Worm (Caenorhabditis elegans): ENCODE results near the gene Y67H2A.10.

Gene Y67H2A.10

DNA sequence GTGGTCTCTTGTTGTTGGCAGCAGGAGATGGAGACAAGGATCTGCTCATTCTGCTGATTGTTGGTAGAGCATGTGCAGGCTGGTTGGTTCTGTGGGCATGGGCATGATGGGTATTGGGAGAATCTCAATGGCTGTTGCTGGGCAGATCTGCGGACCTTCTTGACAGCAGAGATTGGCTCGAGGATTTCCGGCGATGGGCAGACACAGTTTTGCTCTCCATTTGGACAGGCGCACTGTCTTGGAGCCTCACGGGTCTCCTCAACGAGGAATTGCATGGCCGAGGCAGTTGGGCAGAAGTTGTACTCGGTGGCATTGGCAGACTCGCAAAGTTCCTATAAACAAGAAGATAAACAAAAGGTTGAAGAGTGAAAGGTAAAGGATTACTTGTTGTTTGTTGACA, 41.2 kb upstream of the Y67H2A.10 start:
- TF ChIP-seq C06A6.2 (GFP tag; conservative IDR thresholded peaks at IDR 0.05) (no peak), F10E7.11 (tag; optimal IDR thresholded peaks at IDR 0.05) (no peak), Y56A3A.18 (GFP tag; IDR thresholded peaks at IDR 0.05) (0 out of 2 replicates have a peak, but pooled peaks have one; percentile 43), gei-17 (GFP tag; optimal IDR thresholded peaks at IDR 0.05) (no peak), madf-8 (GFP tag; conservative IDR thresholded peaks at IDR 0.05) (no peak), zfh-2 (GFP tag; conservative IDR thresholded peaks at IDR 0.05) (0 out of 2 replicates have a peak, but pooled peaks have one; percentile 22), let-526 (GFP tag; IDR thresholded peaks at IDR 0.05) (no peak)

ce11 chrIV:13328059-13328458, 38.8 kb upstream of the Y67H2A.10 start, which contains the start of gene far-6:
Gene far-6 (plus strand): TSS chrIV:13328359.
- TF ChIP-seq ets-4 (GFP tag; optimal IDR thresholded peaks at IDR 0.05), result no peak
- no peak for TF ChIP-seq die-1 (tag; optimal IDR thresholded peaks at IDR 0.05)
- no peak for TF ChIP-seq madf-6 (GFP tag; IDR thresholded peaks at IDR 0.05)
- TF ChIP-seq Y56A3A.18 (GFP tag; IDR thresholded peaks at IDR 0.05), result no peak
- TF ChIP-seq ccch-3 (GFP tag; optimal IDR thresholded peaks at IDR 0.05), result no peak
- no peak for TF ChIP-seq nhr-179 (tag; optimal IDR thresholded peaks at IDR 0.05)
- no peak for TF ChIP-seq lsl-1 (GFP tag; optimal IDR thresholded peaks at IDR 0.05)
- TF ChIP-seq nfyb-1 (GFP tag; IDR thresholded peaks at IDR 0.05), result no peak
- TF ChIP-seq mcd-1 (GFP tag; IDR thresholded peaks at IDR 0.05), result no peak
- TF ChIP-seq C17E4.6 (GFP tag; IDR thresholded peaks at IDR 0.05), result no peak

DNA sequence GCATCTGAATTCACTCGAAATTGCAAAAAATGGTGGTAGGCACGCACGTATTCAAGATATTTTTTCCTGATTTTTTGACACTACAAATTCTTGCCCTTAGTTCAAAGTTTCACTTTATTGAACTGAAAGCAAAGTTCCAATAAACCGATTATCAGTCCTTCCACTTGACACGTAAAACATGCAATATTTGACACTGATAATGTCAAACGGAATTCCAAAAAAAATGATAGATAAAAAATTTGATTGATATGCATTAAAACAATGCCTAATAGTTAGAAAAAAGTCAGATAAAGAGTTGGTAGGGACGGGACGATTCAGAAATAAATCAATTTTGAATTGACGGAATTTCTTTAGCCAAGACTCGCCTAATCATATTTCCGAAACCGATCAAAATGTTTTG, 37.8 kb upstream of the Y67H2A.10 start:
- TF ChIP-seq let-607 (tag; optimal IDR thresholded peaks at IDR 0.05) (peak in 1 of 2 experiments; percentile 24), pha-4 (tag; optimal IDR thresholded peaks at IDR 0.05) (peak; percentile 51), pbrm-1 (GFP tag; IDR thresholded peaks at IDR 0.05) (no peak), F33H1.4 (GFP tag; IDR thresholded peaks at IDR 0.05) (no peak), unc-62 (GFP tag; optimal IDR thresholded peaks at IDR 0.05) (peak; percentile 84), nhr-80 (tag; optimal IDR thresholded peaks at IDR 0.05) (peak; percentile 91)

- no peak for TF ChIP-seq nfya-1 (tag; optimal IDR thresholded peaks at IDR 0.05; ENCODE audit: borderline replicate concordance, insufficient read depth)
- peak; percentile 2 for TF ChIP-seq zim-3 (tag; optimal IDR thresholded peaks at IDR 0.05)
- TF ChIP-seq snpc-4 (GFP tag; optimal IDR thresholded peaks at IDR 0.05), result no peak
- no peak for TF ChIP-seq snpc-4 (tag; optimal IDR thresholded peaks at IDR 0.05)
- no peak for TF ChIP-seq ztf-3 (GFP tag; optimal IDR thresholded peaks at IDR 0.05)
- TF ChIP-seq hlh-26 (GFP tag; conservative IDR thresholded peaks at IDR 0.05), result no peak
Observed at ce11 chrIV:13323823-13324359, 34.6 kb upstream of the Y67H2A.10 start, which contains the start of gene fat-2. Gene fat-2 (plus strand): TSS chrIV:13323873.

ce11 chrIV:13322429-13322828, 33.1 kb upstream of the Y67H2A.10 start:
- TF ChIP-seq sea-2 (GFP tag; IDR thresholded peaks at IDR 0.05), result no peak
- peak; percentile 49 for TF ChIP-seq ets-4 (GFP tag; optimal IDR thresholded peaks at IDR 0.05)
- no peak for TF ChIP-seq cebp-2 (GFP tag; IDR thresholded peaks at IDR 0.05)
- TF ChIP-seq snpc-3.4 (tag; optimal IDR thresholded peaks at IDR 0.05), result peak; percentile 26
- peak; percentile 41 for TF ChIP-seq somi-1 (GFP tag; optimal IDR thresholded peaks at IDR 0.05)
- peak; percentile 50; the same call in 1 of the 2 replicates for TF ChIP-seq dox-1 (GFP tag; IDR thresholded peaks at IDR 0.05)
- peak; percentile 60; the same call in 1 of the 2 replicates for TF ChIP-seq Y53G8AR.9 (GFP tag; conservative IDR thresholded peaks at IDR 0.05)
- TF ChIP-seq F10E7.11 (tag; optimal IDR thresholded peaks at IDR 0.05), result no peak
- TF ChIP-seq cebp-1 (GFP tag; IDR thresholded peaks at IDR 0.05), result no peak
- TF ChIP-seq cebp-1 (tag; optimal IDR thresholded peaks at IDR 0.05), result peak; percentile 71
- TF ChIP-seq lin-26 (GFP tag; IDR thresholded peaks at IDR 0.05), result peak; percentile 44; the same call in 1 of the 2 replicates
- peak; percentile 57 for TF ChIP-seq tbp1 (GFP tag; optimal IDR thresholded peaks at IDR 0.05)
- peak; percentile 79 for TF ChIP-seq B0336.3 (GFP tag; IDR thresholded peaks at IDR 0.05)
- TF ChIP-seq nfyb-1 (GFP tag; IDR thresholded peaks at IDR 0.05), result peak; percentile 79
- peak; percentile 52; the same call in 1 of the 2 replicates for TF ChIP-seq Y56A3A.18 (GFP tag; IDR thresholded peaks at IDR 0.05)
- TF ChIP-seq lin-40 (tag; optimal IDR thresholded peaks at IDR 0.05), result peak; percentile 81
- peak; percentile 36; the same call in 1 of the 2 replicates for TF ChIP-seq zfh-2 (GFP tag; conservative IDR thresholded peaks at IDR 0.05)
- TF ChIP-seq lin-35 (GFP tag; optimal IDR thresholded peaks at IDR 0.05), result peak in 1 of 3 experiments; percentile 31

Measured in whole organism, young adult.